Worm (Caenorhabditis elegans): ENCODE measurements around the gene C08E8.9.
A peak's percentile ranks its signal among the peaks of the same experiment; 100 is the strongest.

Gene C08E8.9

DNA sequence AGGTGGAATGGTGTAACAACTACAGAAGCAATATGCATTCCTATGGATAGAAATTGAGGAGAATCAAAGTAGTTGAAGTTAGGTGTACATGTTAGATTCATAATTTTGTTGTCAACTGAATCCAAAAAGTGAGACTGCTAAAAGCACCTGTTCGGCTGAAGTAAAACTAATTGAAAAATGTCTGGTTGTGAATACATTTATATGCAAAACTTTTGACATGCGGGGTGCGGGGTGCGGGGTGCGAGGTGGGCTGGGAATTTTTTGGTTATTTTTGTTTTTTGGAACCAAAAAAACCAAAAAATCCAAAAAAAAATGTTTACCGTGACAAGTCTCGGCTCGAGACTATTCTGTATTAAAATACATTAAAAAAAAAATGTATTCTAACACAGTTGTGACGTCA, 45.5 kb downstream of the C08E8.9 start, which contains the start of gene srh-207:
Gene srh-207 (minus strand): TSS at position 101 of the 400 bp plus-strand sequence.
- TF ChIP-seq lin-38 (GFP tag; IDR thresholded peaks at IDR 0.05) (no peak), zag-1 (tag; optimal IDR thresholded peaks at IDR 0.05) (no peak), fkh-10 (GFP tag; optimal IDR thresholded peaks at IDR 0.05) (no peak), nhr-48 (tag; optimal IDR thresholded peaks at IDR 0.05) (no peak), vab-7 (GFP tag; IDR thresholded peaks at IDR 0.05) (no peak), nhr-76 (tag; optimal IDR thresholded peaks at IDR 0.05) (no peak), arid-1 (GFP tag; conservative IDR thresholded peaks at IDR 0.05) (no peak), dmd-8 (GFP tag; IDR thresholded peaks at IDR 0.05) (no peak), nhr-6 (tag; optimal IDR thresholded peaks at IDR 0.05) (no peak), zfp-2 (tag; optimal IDR thresholded peaks at IDR 0.05) (no peak), lsy-2 (tag; optimal IDR thresholded peaks at IDR 0.05) (no peak), gei-8 (GFP tag; optimal IDR thresholded peaks at IDR 0.05) (no peak), daf-8 (GFP tag; IDR thresholded peaks at IDR 0.05) (no peak), jun-1 (tag; optimal IDR thresholded peaks at IDR 0.05) (no peak), nhr-111 (GFP tag; optimal IDR thresholded peaks at IDR 0.05) (no peak), Y75B8A.6 (GFP tag; IDR thresholded peaks at IDR 0.05) (no peak), ZK337.2 (GFP tag; IDR thresholded peaks at IDR 0.05) (no peak), pqm-1 (tag; optimal IDR thresholded peaks at IDR 0.05) (no peak), madf-9 (GFP tag; conservative IDR thresholded peaks at IDR 0.05) (no peak)

DNA sequence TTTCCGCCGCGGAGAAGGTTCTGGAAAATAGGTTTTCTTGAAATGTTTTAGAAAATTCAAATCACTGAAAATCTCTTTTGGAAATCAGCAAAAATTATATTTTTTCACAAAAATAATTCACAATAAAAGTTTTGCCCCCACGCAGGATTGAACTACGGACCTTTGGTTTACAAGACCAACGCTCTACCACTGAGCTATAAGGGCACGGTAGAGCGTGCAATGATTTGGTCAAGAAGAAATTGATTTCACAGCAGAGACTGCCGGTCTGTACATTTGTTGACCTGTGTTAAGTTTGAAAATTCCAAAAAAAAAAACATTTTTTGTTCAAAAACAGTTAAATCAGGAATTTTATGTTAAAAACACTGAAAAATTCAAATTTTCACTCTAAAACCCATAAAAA, 47.7 kb downstream of the C08E8.9 start:
- TF ChIP-seq dmd-6 (GFP tag; IDR thresholded peaks at IDR 0.05) (peak; percentile 36; the same call in 1 of the 2 replicates), F49E8.2 (tag; optimal IDR thresholded peaks at IDR 0.05; ENCODE audit: borderline replicate concordance) (peak; percentile 10), vab-7 (GFP tag; IDR thresholded peaks at IDR 0.05) (peak; percentile 65; the same call in 1 of the 2 replicates), jun-1 (tag; optimal IDR thresholded peaks at IDR 0.05) (no peak), daf-16 (GFP tag; optimal IDR thresholded peaks at IDR 0.05) (peak in 1 of 2 experiments; percentile 44), daf-16 (tag; optimal IDR thresholded peaks at IDR 0.05) (peak; percentile 54), snpc-1.2 (GFP tag; IDR thresholded peaks at IDR 0.05) (peak; percentile 70), F26F4.8 (GFP tag; conservative IDR thresholded peaks at IDR 0.05) (peak; percentile 59; the same call in 1 of the 2 replicates), ZK337.2 (GFP tag; IDR thresholded peaks at IDR 0.05) (0 out of 2 replicates have a peak, but pooled peaks have one; percentile 23), tra-1 (GFP tag; IDR thresholded peaks at IDR 0.05) (0 out of 2 replicates have a peak, but pooled peaks have one; percentile 26), ceh-20 (GFP tag; IDR thresholded peaks at IDR 0.05) (0 out of 2 replicates have a peak, but pooled peaks have one; percentile 40), hmg-1.1 (GFP tag; IDR thresholded peaks at IDR 0.05) (no peak), duxl-1 (tag; optimal IDR thresholded peaks at IDR 0.05; ENCODE audit: poor library complexity) (peak; percentile 80), php-3 (GFP tag; IDR thresholded peaks at IDR 0.05) (peak; percentile 20; the same call in 1 of the 2 replicates), nhr-76 (tag; optimal IDR thresholded peaks at IDR 0.05) (no peak), nhr-28 (tag; optimal IDR thresholded peaks at IDR 0.05) (no peak), lin-1 (GFP tag; IDR thresholded peaks at IDR 0.05) (0 out of 2 replicates have a peak, but pooled peaks have one; percentile 50), daf-8 (GFP tag; IDR thresholded peaks at IDR 0.05) (no peak), nhr-237 (tag; optimal IDR thresholded peaks at IDR 0.05) (no peak), snpc-4 (tag; optimal IDR thresholded peaks at IDR 0.05) (no peak), Y105C5A.15 (GFP tag; IDR thresholded peaks at IDR 0.05) (peak; percentile 41; the same call in 1 of the 2 replicates), lim-7 (GFP tag; IDR thresholded peaks at IDR 0.05) (peak; percentile 79), unc-130 (GFP tag; optimal IDR thresholded peaks at IDR 0.05) (peak; percentile 38), hlh-11 (tag; optimal IDR thresholded peaks at IDR 0.05) (peak; percentile 0), egl-43 (GFP tag; IDR thresholded peaks at IDR 0.05) (peak; percentile 73), lin-38 (GFP tag; IDR thresholded peaks at IDR 0.05) (no peak), nhr-11 (tag; optimal IDR thresholded peaks at IDR 0.05) (no peak), mxl-3 (GFP tag; optimal IDR thresholded peaks at IDR 0.05) (no peak), madf-5 (GFP tag; IDR thresholded peaks at IDR 0.05) (peak in 1 of 2 experiments; percentile 57; a peak in 1 of 4 replicates), skn-1 (tag; optimal IDR thresholded peaks at IDR 0.05) (no peak)
